Worm (Caenorhabditis elegans) whole organism, late embryonic: Measurements from ENCODE around the gene timm-17B.2.
A peak's percentile ranks its signal among the peaks of the same experiment; 100 is the strongest.
"Not testable (repeated sequence)": the region's sequence is repeated elsewhere in the genome, so short reads cannot be mapped to it uniquely, and the experiment has no call there.

Experiments used
- F13H6.1 ChIP-seq: sonication (generic microtip); optimal IDR thresholded peaks from 2 replicates; lab custom pipeline; 2016; ENCODE audit warnings: missing genetic modification characterization, missing compliant biosample characterization
- K02D7.2 ChIP-seq: sonication (generic microtip); optimal IDR thresholded peaks from 2 replicates; lab custom pipeline; 2017; ENCODE audit warnings: mild to moderate bottlenecking, missing genetic modification characterization, missing compliant biosample characterization
- T23F11.4 ChIP-seq: fragments of 200-800 bp; sonication (Bioruptor generic); optimal IDR thresholded peaks from 2 replicates; lab custom pipeline; 2018; ENCODE audit warnings: mild to moderate bottlenecking, missing genetic modification characterization, missing compliant biosample characterization
- ahr-1 ChIP-seq: sonication (generic microtip); optimal IDR thresholded peaks from 2 replicates; lab custom pipeline; 2016; ENCODE audit warnings: missing genetic modification characterization, missing compliant biosample characterization
- ceh-2 ChIP-seq: sonication (generic microtip); optimal IDR thresholded peaks from 2 replicates; lab custom pipeline; 2016; ENCODE audit warnings: missing genotype, missing genetic modification characterization, missing compliant biosample characterization
- ceh-22 ChIP-seq: sonication (generic microtip); optimal IDR thresholded peaks from 2 replicates; lab custom pipeline; 2017; ENCODE audit warnings: missing biosample characterization, missing genetic modification characterization
- ceh-34 ChIP-seq: sonication (generic microtip); optimal IDR thresholded peaks from 2 replicates; lab custom pipeline; 2016; ENCODE audit warnings: mild to moderate bottlenecking, missing genetic modification characterization, missing compliant biosample characterization
- ceh-48 ChIP-seq: sonication (generic microtip); optimal IDR thresholded peaks from 2 replicates; lab custom pipeline; 2016; ENCODE audit warnings: missing genetic modification characterization, inconsistent platforms, missing compliant biosample characterization
- ceh-9 ChIP-seq: sonication (generic microtip); optimal IDR thresholded peaks from 2 replicates; lab custom pipeline; 2016; ENCODE audit warnings: mild to moderate bottlenecking, missing genetic modification characterization, inconsistent platforms, missing compliant biosample characterization
- che-1 ChIP-seq: sonication (generic microtip); optimal IDR thresholded peaks from 2 replicates; lab custom pipeline; 2016; ENCODE audit warnings: mild to moderate bottlenecking, missing genetic modification characterization, missing compliant biosample characterization
- dmd-4 ChIP-seq: sonication (generic microtip); optimal IDR thresholded peaks from 2 replicates; lab custom pipeline; 2016; ENCODE audit warnings: borderline replicate concordance, missing genetic modification characterization, missing compliant biosample characterization
- dve-1 ChIP-seq: sonication (generic microtip); optimal IDR thresholded peaks from 2 replicates; lab custom pipeline; 2017; ENCODE audit warnings: antibody characterized with exemption, mild to moderate bottlenecking, missing genetic modification characterization, missing compliant biosample characterization
- elt-2 ChIP-seq: sonication (generic microtip); optimal IDR thresholded peaks from 2 replicates; lab custom pipeline; 2016; ENCODE audit warnings: missing genetic modification reagents, missing genetic modification characterization, missing compliant biosample characterization
- elt-4 ChIP-seq: sonication (generic microtip); optimal IDR thresholded peaks from 2 replicates; lab custom pipeline; 2016; ENCODE audit warnings: missing genetic modification characterization, missing compliant biosample characterization
- fax-1 ChIP-seq: sonication (generic microtip); optimal IDR thresholded peaks from 2 replicates; lab custom pipeline; 2016; ENCODE audit warnings: missing genotype, missing genetic modification characterization, missing compliant biosample characterization
- fkh-6 ChIP-seq: sonication (generic microtip); optimal IDR thresholded peaks from 2 replicates; lab custom pipeline; 2016; ENCODE audit warnings: missing genetic modification characterization, missing compliant biosample characterization
- hlh-13 ChIP-seq: fragments of 200-800 bp; sonication (Bioruptor generic); optimal IDR thresholded peaks from 2 replicates; lab custom pipeline; 2018; ENCODE audit warnings: mild to moderate bottlenecking, missing genetic modification characterization, missing compliant biosample characterization
- hlh-6 ChIP-seq: sonication (generic microtip); optimal IDR thresholded peaks from 2 replicates; lab custom pipeline; 2016; ENCODE audit warnings: missing genotype, missing genetic modification characterization, missing compliant biosample characterization
- mec-3 ChIP-seq: sonication (generic microtip); optimal IDR thresholded peaks from 2 replicates; lab custom pipeline; 2016; ENCODE audit warnings: borderline replicate concordance, missing genetic modification characterization, missing compliant biosample characterization
- nfya-1 ChIP-seq: sonication (generic microtip); optimal IDR thresholded peaks from 2 replicates; lab custom pipeline; 2017; ENCODE audit warnings: missing genetic modification characterization, mild to moderate bottlenecking, missing compliant biosample characterization, antibody characterized with exemption, moderate library complexity
- nhr-11 ChIP-seq: fragments of 150-350 bp; optimal IDR thresholded peaks from 2 replicates; lab custom pipeline; 2014; ENCODE audit warnings: missing biosample characterization, missing genetic modification characterization
- nhr-232 ChIP-seq: sonication (generic microtip); optimal IDR thresholded peaks from 2 replicates; lab custom pipeline; 2016; ENCODE audit warnings: missing genetic modification characterization, missing compliant biosample characterization
- pat-9 ChIP-seq: fragments of 200-800 bp; sonication (Bioruptor generic); optimal IDR thresholded peaks from 2 replicates; lab custom pipeline; 2018; ENCODE audit warnings: mild to moderate bottlenecking, missing genetic modification characterization, moderate library complexity, missing compliant biosample characterization
- pros-1 ChIP-seq: fragments of 150-350 bp; optimal IDR thresholded peaks from 2 replicates; lab custom pipeline; 2014; ENCODE audit warnings: missing biosample characterization, missing genetic modification reagents, missing genetic modification characterization
- ref-2 ChIP-seq: sonication (generic microtip); optimal IDR thresholded peaks from 2 replicates; lab custom pipeline; 2016; ENCODE audit warnings: missing genetic modification characterization, missing compliant biosample characterization
- sdc-2 ChIP-seq: sonication (generic microtip); optimal IDR thresholded peaks from 2 replicates; lab custom pipeline; 2016; ENCODE audit warnings: missing genotype, missing genetic modification characterization, missing compliant biosample characterization
- tbx-7 ChIP-seq: sonication (generic microtip); optimal IDR thresholded peaks from 2 replicates; lab custom pipeline; 2016; ENCODE audit warnings: missing genotype, missing genetic modification characterization, missing compliant biosample characterization
- unc-42 ChIP-seq: sonication (generic microtip); optimal IDR thresholded peaks from 2 replicates; lab custom pipeline; 2016; ENCODE audit warnings: missing genotype, missing genetic modification characterization, missing compliant biosample characterization
- unc-86 ChIP-seq: sonication (generic microtip); optimal IDR thresholded peaks from 2 replicates; lab custom pipeline; 2016; ENCODE audit warnings: missing genetic modification characterization, missing compliant biosample characterization

The timm-17B.2 gene

DNA sequence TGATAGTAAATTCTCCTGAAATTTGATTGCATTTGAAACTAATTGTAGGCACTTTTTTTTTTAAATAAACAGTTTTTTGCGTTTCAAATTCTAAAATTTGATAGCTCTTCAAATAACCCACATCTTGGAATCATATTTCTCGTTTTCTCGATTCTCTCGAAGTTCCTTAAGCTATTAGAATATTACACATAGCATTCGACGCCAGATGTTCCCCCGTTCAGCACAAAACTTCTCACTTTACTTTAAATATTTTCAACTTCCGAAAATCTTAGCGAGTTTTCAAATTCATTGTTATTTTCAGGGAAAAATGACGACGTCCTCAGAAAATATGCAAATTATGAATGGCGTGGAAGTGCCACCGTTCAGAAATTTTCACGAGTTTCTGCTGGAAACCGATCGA lies 16.8 kb upstream of the timm-17B.2 start, which contains the start of gene praf-3:
praf-3 (plus strand) TSS at position 301 of the 400 bp plus-strand sequence.
- TF ChIP-seq nfya-1 (tag; lab: Kevin White, UChicago) = no peak
- TF ChIP-seq ref-2 (tag; lab: Kevin White, UChicago) = no peak
- no peak for TF ChIP-seq fkh-6
- no peak for TF ChIP-seq che-1 (tag; lab: Kevin White, UChicago)
- TF ChIP-seq K02D7.2 (tag; lab: Kevin White, UChicago) = no peak
- no peak for TF ChIP-seq pat-9 (tag; lab: Kevin White, UChicago)
- no peak for TF ChIP-seq pros-1 (tag; lab: Kevin White, UChicago)
- TF ChIP-seq elt-4 (tag; lab: Kevin White, UChicago) = no peak
- no peak for TF ChIP-seq ceh-34 (tag; lab: Kevin White, UChicago)
- no peak for TF ChIP-seq fax-1
- no peak for TF ChIP-seq dve-1
- TF ChIP-seq F13H6.1 = no peak
- TF ChIP-seq ceh-22 = no peak

DNA sequence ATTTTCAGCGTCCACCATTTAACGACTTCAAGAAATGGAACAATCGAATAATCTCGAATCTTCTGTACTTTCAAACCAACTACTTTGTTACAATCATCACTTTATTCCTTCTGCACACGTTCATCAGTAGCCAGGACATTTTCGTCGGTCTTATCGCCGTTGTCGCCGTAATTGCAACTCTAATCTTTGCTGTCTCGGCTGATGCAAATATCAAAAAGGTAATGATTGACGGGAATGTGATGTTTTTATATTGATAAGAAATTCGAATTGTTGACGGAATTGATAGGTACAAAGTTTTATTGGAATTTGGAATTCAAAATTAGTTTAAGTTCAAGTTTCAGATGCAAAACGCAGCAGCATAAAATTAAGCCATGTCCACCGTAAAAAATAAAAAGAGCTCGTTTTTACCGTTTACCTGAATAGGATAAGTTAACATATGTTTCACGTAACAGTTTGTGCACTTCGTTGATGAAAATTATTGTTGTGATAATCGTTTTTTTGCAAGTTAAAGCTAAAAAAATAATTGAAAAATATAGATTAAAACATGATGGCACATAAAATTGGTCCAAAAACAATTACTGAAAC lies 16.1 kb upstream of the timm-17B.2 start:
- TF ChIP-seq elt-2 (tag; lab: Kevin White, UChicago) (peak; percentile 87), F13H6.1 (no peak)

ce11 chrIV:8382695-8383094 lies 13.8 kb upstream of the timm-17B.2 start, which contains the start of gene D2096.9:
Gene D2096.9 (minus strand): TSS chrIV:8382795.
- TF ChIP-seq ref-2 (tag; lab: Kevin White, UChicago) (no peak), nhr-232 (tag; lab: Kevin White, UChicago) (no peak), hlh-6 (tag; lab: Kevin White, UChicago) (no peak), sdc-2 (tag; lab: Kevin White, UChicago) (no peak)

DNA sequence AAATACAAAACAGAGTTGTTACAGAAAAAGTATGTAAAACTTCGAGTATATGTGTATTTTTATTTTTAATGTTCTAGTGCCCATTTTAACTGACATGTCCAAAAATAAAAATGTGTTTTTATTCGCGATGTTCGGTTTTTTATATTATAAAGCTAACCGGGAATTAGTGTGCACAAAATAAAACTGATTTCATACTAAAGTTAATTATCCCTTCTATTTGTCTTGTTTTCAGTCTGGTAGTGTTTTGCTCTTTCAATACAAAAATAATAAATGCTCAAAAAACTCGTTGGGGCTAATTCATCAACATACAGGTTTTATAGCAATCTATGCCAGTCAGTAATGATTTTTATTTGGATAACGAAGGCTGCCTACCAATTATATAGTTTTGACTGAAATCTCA lies 11.7 kb upstream of the timm-17B.2 start:
- TF ChIP-seq mec-3 (tag; lab: Kevin White, UChicago) = no peak
- no peak for TF ChIP-seq hlh-6 (tag; lab: Kevin White, UChicago)
- TF ChIP-seq nhr-11 = no peak
- no peak for TF ChIP-seq ceh-2 (tag; lab: Kevin White, UChicago)
- TF ChIP-seq pros-1 (tag; lab: Kevin White, UChicago) = no peak
- TF ChIP-seq T23F11.4 = no peak
- TF ChIP-seq che-1 (tag; lab: Kevin White, UChicago) = no peak
- TF ChIP-seq dmd-4 (tag; lab: Kevin White, UChicago) = no peak
- TF ChIP-seq, all 69 proteins: peak for 0

- TF ChIP-seq unc-42 (tag; lab: Kevin White, UChicago) (peak; percentile 45), elt-2 (tag; lab: Kevin White, UChicago) (no peak), dve-1 (no peak), hlh-13 (GFP tag; lab: Kevin White, UChicago) (no peak), sdc-2 (tag; lab: Kevin White, UChicago) (no peak)
Measured at ce11 chrIV:8385662-8386061, 10.8 kb upstream of the timm-17B.2 start.

DNA sequence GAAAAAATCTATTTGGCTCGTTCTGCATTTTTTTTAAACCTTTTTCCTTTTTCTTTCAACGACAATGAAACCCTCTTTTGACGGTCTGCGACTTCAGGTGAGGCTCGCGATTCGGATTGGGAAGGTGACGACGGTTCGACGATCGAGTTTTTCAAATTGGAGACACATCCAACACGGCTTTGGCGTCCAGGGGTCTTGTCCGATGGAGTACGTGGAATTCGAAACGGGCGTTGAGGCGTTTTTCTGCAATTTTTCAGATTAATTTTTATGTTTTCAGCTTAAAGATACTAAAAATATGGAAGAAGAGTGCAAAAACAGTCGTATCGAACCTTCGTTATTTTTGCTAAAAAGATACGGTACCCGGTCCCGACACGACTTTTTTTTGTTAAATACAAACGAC lies 7.3 kb upstream of the timm-17B.2 start, which contains the start of gene D2096.10:
D2096.10 (minus strand) TSS at position 101 of the 400 bp plus-strand sequence.
- not testable (repeated sequence) for TF ChIP-seq dve-1; nhr-11; K02D7.2 (tag; lab: Kevin White, UChicago)

ce11 chrIV:8394105-8394504 lies 2.3 kb upstream of the timm-17B.2 start, which contains the start of gene D2096.11:
Gene D2096.11 (minus strand): TSS chrIV:8394205.
- TF ChIP-seq elt-2 (tag; lab: Kevin White, UChicago) (no peak), tbx-7 (tag; lab: Kevin White, UChicago) (no peak), ceh-9 (tag; lab: Kevin White, UChicago) (no peak), ahr-1 (tag; lab: Kevin White, UChicago) (no peak), pat-9 (tag; lab: Kevin White, UChicago) (no peak), unc-86 (no peak), ceh-48 (no peak)
